Fruit fly (Drosophila melanogaster): ENCODE measurements around the gene Eip75B.

The Eip75B gene

DNA sequence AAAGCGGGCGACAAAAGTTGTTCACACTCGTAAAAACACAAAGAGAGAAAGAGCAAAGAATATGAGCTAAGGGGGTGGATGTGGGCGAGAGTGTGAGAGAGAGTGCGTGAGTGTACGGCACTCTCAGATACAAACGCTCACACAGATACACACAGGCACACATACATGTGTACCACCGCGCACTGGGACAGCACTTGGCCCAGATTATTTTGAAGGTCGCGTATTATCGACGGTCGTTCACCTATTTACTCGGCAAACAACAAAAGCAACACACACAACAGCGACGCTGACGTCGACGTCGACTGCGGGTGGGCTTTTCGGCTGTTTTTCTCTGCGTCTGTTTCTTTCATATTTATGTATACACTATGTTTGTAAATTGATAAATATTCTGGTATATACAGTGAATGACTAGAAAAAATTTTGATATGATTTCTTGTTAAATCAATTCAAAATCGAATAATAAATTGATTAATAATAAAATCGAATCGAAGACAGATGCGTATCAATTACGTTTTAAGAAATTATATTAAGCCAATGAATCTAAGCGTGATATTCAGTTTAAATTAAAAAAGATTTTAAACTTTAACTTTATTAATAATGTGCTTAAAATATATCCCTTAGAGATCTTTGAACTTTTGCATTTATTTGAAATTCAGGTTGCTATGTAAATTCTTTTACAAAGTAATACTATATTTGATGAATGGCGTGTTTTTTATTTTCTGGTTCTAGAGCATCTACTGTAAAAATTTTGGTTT lies 34.8 kb downstream of the Eip75B start:
- TF ChIP-seq CTCF (optimal IDR thresholded peaks at IDR 0.05) (no peak), CG8478 (optimal IDR thresholded peaks at IDR 0.05) (no peak)

DNA sequence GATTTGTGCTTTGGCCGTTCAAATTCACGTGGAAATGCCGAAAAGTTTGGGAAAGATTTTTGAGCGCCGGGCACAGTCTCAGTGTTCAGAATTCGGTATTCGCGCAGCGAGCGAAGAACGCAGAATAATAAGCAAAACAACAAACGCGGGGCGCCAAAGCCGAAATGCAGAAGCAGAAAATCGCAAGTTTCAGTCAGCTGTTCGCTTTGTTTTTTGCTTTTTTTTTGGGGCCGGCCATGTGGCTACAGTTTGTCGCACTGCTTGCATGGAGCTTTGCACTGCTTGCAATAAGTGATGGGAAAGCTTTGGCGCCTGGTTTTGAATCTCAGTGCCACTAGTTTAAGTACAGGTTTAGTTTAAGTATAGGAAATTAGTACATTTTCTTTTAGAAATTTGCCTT lies 38.6 kb downstream of the Eip75B start:
- TF ChIP-seq CG8478 (optimal IDR thresholded peaks at IDR 0.05) (no peak), CTCF (optimal IDR thresholded peaks at IDR 0.05) (no peak)

DNA sequence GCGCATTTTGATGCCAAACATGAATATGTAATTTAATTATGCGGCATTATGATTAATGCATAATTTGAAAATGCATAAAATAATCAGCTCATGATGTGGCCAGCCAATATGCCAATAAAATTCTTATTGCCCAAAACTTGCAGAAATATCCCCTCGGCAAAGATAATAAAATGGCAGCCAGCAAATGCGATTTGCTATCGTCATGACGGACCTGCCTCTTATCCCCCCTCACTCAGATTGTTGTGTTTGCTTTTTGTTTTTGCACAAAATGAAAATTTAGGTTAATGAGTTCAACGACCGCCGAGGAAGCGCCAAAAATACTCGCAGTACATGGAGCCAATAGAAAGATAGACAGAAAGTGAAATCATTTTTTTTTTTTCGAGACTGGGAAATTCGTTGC lies 39.9 kb downstream of the Eip75B start:
- no peak for TF ChIP-seq CTCF (optimal IDR thresholded peaks at IDR 0.05)
- TF ChIP-seq CG8478 (optimal IDR thresholded peaks at IDR 0.05): no peak

DNA sequence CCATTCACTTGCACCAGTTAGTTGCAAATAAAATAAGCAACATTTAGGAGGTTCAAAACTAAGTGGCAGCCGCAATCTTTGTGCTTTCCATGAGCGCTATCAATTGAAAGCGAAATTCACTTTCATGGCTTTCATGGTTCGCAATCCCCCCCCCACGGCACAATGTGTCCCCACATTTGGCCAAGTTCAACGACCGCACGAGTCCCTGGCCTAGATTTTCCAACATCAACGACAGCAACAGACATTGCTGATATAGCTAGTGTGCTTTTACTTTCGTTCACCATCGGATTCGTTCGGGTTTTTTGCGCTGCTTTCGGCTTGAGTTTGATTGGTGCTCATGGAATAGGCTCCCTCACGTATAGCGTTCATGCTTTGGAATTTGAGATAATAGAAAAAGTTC lies 40.9 kb downstream of the Eip75B start:
- TF ChIP-seq CTCF (optimal IDR thresholded peaks at IDR 0.05) (no peak), CG8478 (optimal IDR thresholded peaks at IDR 0.05) (no peak)

DNA sequence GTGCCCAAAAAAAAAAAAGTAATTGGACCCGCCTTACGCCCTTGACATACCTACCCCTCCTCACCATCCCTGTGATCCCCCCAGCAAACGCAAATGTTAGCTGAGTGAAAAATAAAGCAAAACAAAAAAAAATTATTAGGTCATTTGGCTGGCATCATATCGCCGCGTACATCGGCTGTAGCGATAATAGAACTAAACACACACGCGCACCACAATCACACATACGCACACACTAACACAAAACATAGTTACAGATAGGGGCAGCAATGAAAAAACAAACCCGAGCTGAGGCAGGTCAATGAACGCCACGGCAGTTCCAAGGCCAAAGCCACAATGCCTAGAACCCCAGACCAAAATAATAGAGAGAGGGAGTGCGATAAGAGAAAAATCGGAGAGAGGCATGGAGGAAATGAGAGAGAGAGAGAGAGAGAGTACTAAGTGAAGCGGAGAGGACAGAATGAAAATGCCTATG lies 42.0 kb downstream of the Eip75B start:
- TF ChIP-seq CTCF (optimal IDR thresholded peaks at IDR 0.05): no peak
- TF ChIP-seq CG8478 (optimal IDR thresholded peaks at IDR 0.05): no peak

DNA sequence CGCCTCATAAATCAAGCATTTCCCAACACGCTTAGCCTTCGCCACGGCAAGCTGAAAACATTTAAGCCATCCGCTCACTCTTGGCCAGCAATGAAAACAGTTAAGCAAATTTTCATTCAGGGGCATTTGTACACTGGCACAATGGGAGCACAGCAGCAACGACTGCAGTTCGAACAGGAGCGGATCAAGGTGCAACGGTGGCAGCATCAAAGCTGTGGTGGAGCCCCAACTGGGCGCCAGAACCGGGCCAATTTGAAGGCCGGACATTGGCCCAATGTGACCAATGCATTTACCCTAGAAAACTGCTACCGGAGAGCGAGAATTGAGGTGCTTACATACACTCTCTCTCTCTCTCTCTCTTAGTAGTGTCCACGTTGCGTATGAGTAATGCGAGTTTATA lies 42.6 kb downstream of the Eip75B start:
- TF ChIP-seq CTCF (optimal IDR thresholded peaks at IDR 0.05) (no peak), CG8478 (optimal IDR thresholded peaks at IDR 0.05) (no peak)

DNA sequence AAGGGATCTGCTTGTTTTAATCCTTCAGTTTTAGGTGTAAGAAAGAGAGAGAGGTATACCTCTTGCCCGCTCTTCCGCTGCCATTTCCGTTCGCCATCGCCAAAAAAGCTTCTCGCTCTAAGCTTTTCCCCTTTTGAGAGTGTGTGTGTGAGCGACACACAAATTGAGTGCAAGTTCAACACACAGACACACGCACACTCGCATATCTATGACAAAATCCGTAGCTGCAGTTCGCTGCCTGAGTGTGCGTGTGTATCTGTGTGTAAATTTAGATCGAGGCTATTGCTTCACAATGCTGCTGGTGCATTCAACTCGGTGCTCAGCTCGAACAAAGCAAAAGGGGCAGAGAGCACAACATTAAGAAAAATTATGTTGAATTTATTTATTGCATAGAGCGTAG lies 43.6 kb downstream of the Eip75B start:
- TF ChIP-seq CG8478 (optimal IDR thresholded peaks at IDR 0.05): no peak
- no peak for TF ChIP-seq CTCF (optimal IDR thresholded peaks at IDR 0.05)

DNA sequence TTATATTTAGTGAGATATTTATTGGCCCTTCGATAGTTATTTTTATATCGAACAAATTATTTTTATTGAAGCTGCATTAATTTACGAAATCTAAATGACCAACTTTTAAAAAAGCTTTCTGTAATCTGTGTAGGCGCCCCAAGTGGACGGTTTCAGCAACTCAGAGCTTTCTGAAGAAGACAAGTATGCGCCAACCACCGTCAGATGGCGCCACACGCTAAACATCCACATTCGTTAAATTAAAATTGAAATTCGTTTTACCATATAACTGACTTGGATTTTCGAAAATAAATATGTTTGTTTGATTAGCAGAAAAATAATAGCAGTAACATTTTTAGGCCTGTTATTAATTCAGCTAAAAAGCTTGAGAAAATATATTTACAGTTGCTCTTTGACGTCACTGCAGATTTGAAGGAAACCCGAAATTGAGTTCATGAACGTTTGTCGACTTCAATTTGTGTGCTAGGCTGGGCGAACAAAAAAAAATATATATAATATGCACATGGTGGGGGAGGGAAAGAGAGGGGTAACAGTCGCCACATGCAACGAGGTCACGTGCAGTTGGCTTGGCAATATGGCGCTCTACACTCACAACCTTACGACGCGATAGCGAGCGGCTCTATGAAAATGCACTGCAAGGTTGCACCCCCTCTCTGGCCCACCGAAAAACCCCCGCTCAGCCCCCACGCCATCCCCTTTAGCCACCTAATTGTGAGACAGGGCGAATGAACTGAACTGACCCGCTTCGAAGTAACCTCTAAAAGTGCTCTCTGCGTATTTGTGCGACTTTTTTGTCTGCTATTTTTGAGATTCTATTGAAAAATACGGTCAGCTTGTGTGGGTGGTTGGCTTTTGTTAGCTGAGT lies 44.6 kb downstream of the Eip75B start:
- TF ChIP-seq CG8478 (optimal IDR thresholded peaks at IDR 0.05) (no peak), CTCF (optimal IDR thresholded peaks at IDR 0.05) (peak; percentile 86 to 92)

DNA sequence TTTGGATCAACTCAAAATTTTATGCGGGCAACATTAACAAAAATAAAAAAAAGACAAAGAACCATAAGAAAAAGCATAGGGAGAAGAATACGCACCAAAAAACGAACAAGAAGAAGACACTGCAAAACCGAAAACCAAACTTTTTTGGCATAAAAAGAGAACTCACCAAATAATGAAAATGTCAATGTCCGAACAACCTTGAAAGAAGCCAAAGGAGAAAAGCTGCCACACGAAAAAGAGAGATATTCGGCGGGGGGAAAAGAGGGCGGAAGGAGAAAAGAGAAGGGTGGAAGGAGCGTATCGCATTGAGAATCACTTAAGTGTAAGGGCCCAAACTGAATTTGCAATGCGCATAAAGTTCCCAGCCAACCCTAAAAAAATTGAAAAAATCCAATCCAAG lies 45.5 kb downstream of the Eip75B start:
- TF ChIP-seq CG8478 (optimal IDR thresholded peaks at IDR 0.05) (no peak), CTCF (optimal IDR thresholded peaks at IDR 0.05) (no peak)

DNA sequence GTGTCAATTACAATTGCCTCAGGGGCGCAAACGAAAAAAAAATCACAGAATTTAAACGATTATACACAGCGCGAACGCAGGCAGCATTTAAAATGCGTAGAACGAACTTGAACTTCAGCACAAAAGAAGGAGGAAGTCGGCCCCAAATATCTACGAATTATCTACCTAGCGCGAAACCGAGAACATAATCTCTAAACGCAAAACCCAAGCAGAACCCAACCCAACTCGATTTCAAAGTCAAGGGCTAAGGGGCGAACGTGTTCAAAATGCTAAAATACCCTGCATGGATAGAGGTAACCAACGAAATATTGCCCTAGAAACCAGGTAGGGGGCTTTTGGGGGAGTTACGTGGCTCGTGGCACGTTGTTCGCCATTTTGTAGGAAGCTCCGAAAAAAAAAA lies 45.9 kb downstream of the Eip75B start:
- TF ChIP-seq CTCF (optimal IDR thresholded peaks at IDR 0.05) (no peak), CG8478 (optimal IDR thresholded peaks at IDR 0.05) (no peak)

DNA sequence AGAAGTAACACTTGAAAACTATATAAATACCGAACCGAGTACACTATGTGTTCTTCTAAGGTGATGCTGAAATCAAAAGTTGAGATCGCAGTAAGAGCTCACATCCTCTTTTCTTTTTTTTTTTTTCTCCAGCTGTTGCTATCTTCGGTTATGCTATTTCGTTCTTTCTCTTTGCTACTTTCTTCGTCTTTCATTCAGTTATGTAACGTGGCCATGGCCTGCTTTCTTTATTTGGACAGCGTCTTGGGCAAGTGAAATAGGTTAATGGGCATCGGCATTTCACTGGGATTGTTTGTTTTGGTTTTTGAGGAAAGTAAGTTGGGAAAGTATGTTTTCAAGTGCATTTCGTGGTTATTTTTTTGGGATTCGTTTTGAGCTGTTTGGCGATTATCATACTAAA lies 46.8 kb downstream of the Eip75B start:
- no peak for TF ChIP-seq CTCF (optimal IDR thresholded peaks at IDR 0.05)
- no peak for TF ChIP-seq CG8478 (optimal IDR thresholded peaks at IDR 0.05)

DNA sequence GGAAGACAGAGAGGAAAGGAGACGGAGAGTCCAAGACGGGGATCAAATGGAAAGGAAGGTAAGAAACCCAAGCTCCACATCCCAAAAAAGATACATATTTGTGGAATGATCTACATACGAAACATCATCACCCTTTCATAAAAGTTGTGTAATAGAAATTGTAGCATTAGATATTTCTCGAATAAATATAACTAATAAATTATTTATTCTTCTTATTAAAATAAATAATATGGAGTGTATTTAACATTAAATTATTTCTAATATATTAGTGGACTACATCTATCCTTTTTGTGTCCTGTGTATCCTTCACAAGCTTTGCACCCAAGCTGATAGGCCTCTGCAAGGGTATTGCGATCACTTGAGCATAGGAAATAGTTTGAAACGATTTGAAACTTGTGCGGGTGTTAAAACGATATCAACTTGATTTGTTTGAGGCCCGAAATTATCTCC lies 47.6 kb downstream of the Eip75B start:
- TF ChIP-seq CG8478 (optimal IDR thresholded peaks at IDR 0.05): no peak
- no peak for TF ChIP-seq CTCF (optimal IDR thresholded peaks at IDR 0.05)

DNA sequence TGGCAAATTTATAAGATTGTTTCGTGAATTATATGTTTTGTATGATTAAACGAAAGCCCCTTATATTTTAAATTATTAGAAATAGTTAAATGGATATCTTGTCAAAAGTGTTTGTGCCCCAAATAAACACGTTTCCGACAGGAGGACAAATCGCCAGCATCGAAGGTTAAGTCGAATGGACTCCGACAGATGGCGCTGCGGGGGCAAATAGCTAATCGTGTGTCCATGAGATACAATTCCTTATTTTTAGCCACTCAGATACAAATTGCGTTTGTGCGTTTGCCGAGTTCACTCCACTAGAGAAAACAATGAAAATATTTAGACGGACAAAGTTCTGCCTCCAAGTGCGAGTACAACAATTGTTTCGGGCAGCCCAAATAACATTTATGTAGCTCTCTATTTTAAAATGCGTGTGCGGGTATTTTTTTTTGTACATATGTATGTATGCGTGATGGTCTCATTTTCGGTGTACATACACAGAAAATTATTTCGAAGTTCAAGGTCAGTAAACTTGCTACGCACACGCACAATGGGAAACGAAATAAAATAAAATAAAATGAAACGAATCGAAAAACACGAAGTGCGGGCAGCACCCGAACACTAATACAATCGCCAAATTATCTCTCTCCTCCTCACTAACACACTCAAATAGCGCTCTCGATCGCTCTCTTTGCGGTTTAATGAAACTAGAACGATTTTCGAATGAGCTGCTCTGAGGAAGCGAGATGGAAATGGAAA lies 48.2 kb downstream of the Eip75B start:
- no peak for TF ChIP-seq CG8478 (optimal IDR thresholded peaks at IDR 0.05)
- TF ChIP-seq CTCF (optimal IDR thresholded peaks at IDR 0.05): peak; percentile 87

DNA sequence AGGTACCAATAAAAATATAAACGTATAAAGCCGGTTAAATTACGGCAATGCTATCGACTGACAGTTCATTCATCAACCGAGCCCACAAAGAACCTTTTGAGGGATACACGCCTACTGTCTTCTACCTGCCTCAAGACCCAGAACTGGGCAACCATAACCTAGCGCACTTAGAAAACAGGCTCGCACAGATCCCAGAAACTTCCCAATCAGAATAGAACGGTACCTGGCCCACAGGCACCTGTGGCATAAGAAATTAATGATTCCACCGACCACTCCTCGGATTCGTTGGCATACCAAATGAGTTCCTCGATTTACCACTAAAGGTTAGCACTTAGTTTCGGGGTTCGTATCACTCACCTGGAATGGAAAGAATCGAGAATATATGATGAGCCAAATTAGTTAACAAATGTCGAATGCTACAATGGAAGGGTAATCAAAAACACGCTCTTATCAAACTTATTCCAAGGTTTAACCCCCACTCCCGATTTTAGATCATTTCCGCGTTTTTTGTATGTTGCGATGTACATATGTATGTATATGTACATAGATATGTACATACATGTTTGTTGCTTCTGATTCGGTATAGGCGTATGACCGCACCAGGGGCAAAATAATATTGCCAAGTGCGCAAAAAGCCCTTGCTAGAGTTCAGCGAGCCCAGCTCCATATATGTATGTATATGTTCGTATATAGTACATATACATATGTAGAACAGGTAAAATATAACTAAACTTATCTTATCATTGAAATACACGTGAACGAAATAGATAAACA lies 49.1 kb downstream of the Eip75B start:
- TF ChIP-seq CTCF (optimal IDR thresholded peaks at IDR 0.05) (peak in 1 of 2 experiments; percentile 8), CG8478 (optimal IDR thresholded peaks at IDR 0.05) (no peak)
